Worm (Caenorhabditis elegans): ENCODE data around the gene nhr-166.

- TF ChIP-seq lin-13 (GFP tag; optimal IDR thresholded peaks at IDR 0.05) = no peak
- no peak for TF ChIP-seq nhr-10 (tag; optimal IDR thresholded peaks at IDR 0.05)
- TF ChIP-seq lsy-2 (tag; optimal IDR thresholded peaks at IDR 0.05) = no peak
- TF ChIP-seq daf-12 (tag; optimal IDR thresholded peaks at IDR 0.05) = no peak
- no peak for TF ChIP-seq mxl-3 (GFP tag; optimal IDR thresholded peaks at IDR 0.05)
- no peak for TF ChIP-seq nhr-77 (tag; optimal IDR thresholded peaks at IDR 0.05)
- no peak for TF ChIP-seq lin-39 (tag; optimal IDR thresholded peaks at IDR 0.05)
- TF ChIP-seq aly-2 (tag; optimal IDR thresholded peaks at IDR 0.05) = no peak
- TF ChIP-seq ZK546.5 (tag; optimal IDR thresholded peaks at IDR 0.05) = no peak
- TF ChIP-seq mdl-1 (tag; optimal IDR thresholded peaks at IDR 0.05) = no peak
- no peak for TF ChIP-seq F49E8.2 (tag; optimal IDR thresholded peaks at IDR 0.05; ENCODE audit: borderline replicate concordance)
Observed at ce11 chrII:3910737-3911136, 30.7 kb downstream of the nhr-166 start, which contains the start of gene bcmo-2.
